Worm (Caenorhabditis elegans) whole organism, early embryonic: Measurements from ENCODE around the gene ttbk-5.

ENCODE experiments used
- ama-1 ChIP-seq: fragments of 150-350 bp; optimal IDR thresholded peaks from 2 replicates; lab custom pipeline; 2014
- ceh-13 ChIP-seq: fragments of 200-800 bp; sonication (Bioruptor generic); optimal IDR thresholded peaks from 2 replicates; lab custom pipeline; 2018; ENCODE audit warnings: mild to moderate bottlenecking, missing genetic modification characterization, missing compliant biosample characterization
- ceh-36 ChIP-seq: sonication (generic microtip); optimal IDR thresholded peaks from 2 replicates; lab custom pipeline; 2016; ENCODE audit warnings: missing genetic modification characterization, inconsistent platforms, missing compliant biosample characterization
- hnd-1 ChIP-seq: sonication (generic microtip); optimal IDR thresholded peaks from 2 replicates; lab custom pipeline; 2016; ENCODE audit warnings: missing genetic modification characterization, missing compliant biosample characterization
- pes-1 ChIP-seq: fragments of 200-800 bp; sonication (Bioruptor generic); IDR thresholded peaks from 2 replicates; pipeline ENCODE4 v1.3.6; 2022; ENCODE audit warnings: missing genetic modification reagents, missing genetic modification characterization, missing compliant biosample characterization
- scrt-1 ChIP-seq: fragments of 200-800 bp; sonication (Bioruptor generic); IDR thresholded peaks from 2 replicates; pipeline ENCODE4 v1.3.6; 2022; ENCODE audit warnings: missing genetic modification characterization, missing compliant biosample characterization
- tra-4 ChIP-seq: sonication (generic microtip); optimal IDR thresholded peaks from 2 replicates; lab custom pipeline; 2017; ENCODE audit warnings: missing genetic modification characterization, missing compliant biosample characterization

ce11 chrIV:10095171-10095570 is 4.7 kb downstream of the ttbk-5 start, which contains the start of the genes C04G2.5 and msp-36:
- no peak for TF ChIP-seq tra-4 (tag; lab: Kevin White, UChicago)
- no peak for TF ChIP-seq ceh-36
- TF ChIP-seq ama-1 (lab: Kevin White, UChicago) = no peak
- TF ChIP-seq hnd-1 (tag; lab: Kevin White, UChicago) = no peak
- no peak for TF ChIP-seq pes-1 (GFP tag; lab: Robert Waterston, UW)
- no peak for TF ChIP-seq ceh-13 (GFP tag; lab: Kevin White, UChicago)
- no peak for TF ChIP-seq scrt-1 (GFP tag; lab: Robert Waterston, UW)
